Fruit fly (Drosophila melanogaster) whole organism, embryonic: ENCODE measurements around the gene ft.

Experiments used
- Antp ChIP-seq: fragments of 200-800 bp; sonication (Bioruptor generic); optimal IDR thresholded peaks from 3 replicates; lab custom pipeline; 2016; ENCODE audit warnings: missing biosample characterization, missing genetic modification characterization
- Bdp1 ChIP-seq: fragments of 200-800 bp; sonication (Bioruptor generic); optimal IDR thresholded peaks from 3 replicates; lab custom pipeline; 2016; ENCODE audit warnings: missing biosample characterization, missing genetic modification characterization
- Bgb ChIP-seq: fragments of 200-800 bp; sonication (Bioruptor generic); IDR thresholded peaks from 2 replicates; pipeline ENCODE4 v1.3.6; 2022; ENCODE audit warnings: missing biosample characterization, missing genetic modification characterization; ENCODE audit not compliant: partially characterized antibody
- CG11093 ChIP-seq: fragments of 200-800 bp; sonication (Bioruptor generic); IDR thresholded peaks from 3 replicates; pipeline ENCODE4 v1.3.6; 2022; ENCODE audit warnings: missing biosample characterization, missing genetic modification characterization
- CG14050 ChIP-seq: fragments of 200-800 bp; sonication (Bioruptor generic); IDR thresholded peaks from 3 replicates; pipeline ENCODE4 v1.3.6; 2022; ENCODE audit warnings: missing biosample characterization, missing genetic modification characterization
- CG16815 ChIP-seq: fragments of 200-800 bp; sonication (Bioruptor generic); optimal IDR thresholded peaks from 3 replicates; lab custom pipeline; 2017; ENCODE audit warnings: missing biosample characterization, mild to moderate bottlenecking, missing genetic modification characterization
- CG17385 ChIP-seq: fragments of 200-800 bp; sonication (Bioruptor generic); optimal IDR thresholded peaks from 3 replicates; lab custom pipeline; 2018; ENCODE audit warnings: missing biosample characterization, mild to moderate bottlenecking, missing genetic modification characterization
- CG18262 ChIP-seq: fragments of 200-800 bp; optimal IDR thresholded peaks from 3 replicates; lab custom pipeline; 2019; ENCODE audit warnings: missing biosample characterization, mild to moderate bottlenecking, missing genetic modification characterization, moderate library complexity
- CG2116 ChIP-seq: fragments of 200-800 bp; sonication (Bioruptor generic); optimal IDR thresholded peaks from 3 replicates; lab custom pipeline; 2018; ENCODE audit warnings: missing biosample characterization, mild to moderate bottlenecking, missing genetic modification characterization
- CG30020 ChIP-seq: fragments of 200-800 bp; optimal IDR thresholded peaks from 2 replicates; lab custom pipeline; 2019; ENCODE audit warnings: missing biosample characterization, mild to moderate bottlenecking, missing genetic modification characterization, moderate library complexity
- CG3847 ChIP-seq: fragments of 200-800 bp; sonication (Bioruptor generic); IDR thresholded peaks from 2 replicates; pipeline ENCODE4 v1.3.6; 2022; ENCODE audit warnings: missing biosample characterization, missing genetic modification characterization
- CG3995 ChIP-seq: fragments of 200-800 bp; sonication (Bioruptor generic); optimal IDR thresholded peaks from 3 replicates; lab custom pipeline; 2016; ENCODE audit warnings: missing biosample characterization, missing genetic modification characterization
- CG4360 ChIP-seq: fragments of 200-800 bp; sonication (Bioruptor generic); IDR thresholded peaks from 2 replicates; pipeline ENCODE4 v1.3.6; 2022; ENCODE audit warnings: missing biosample characterization, missing genetic modification characterization
- CG4424 ChIP-seq: fragments of 200-800 bp; sonication (Bioruptor generic); optimal IDR thresholded peaks from 3 replicates; lab custom pipeline; 2016; ENCODE audit warnings: missing biosample characterization, missing genetic modification characterization
- CG4617 ChIP-seq: fragments of 200-800 bp; sonication (Bioruptor generic); optimal IDR thresholded peaks from 3 replicates; lab custom pipeline; 2016; ENCODE audit warnings: missing biosample characterization, missing genetic modification characterization, borderline replicate concordance
- CG8290 ChIP-seq, 3 experiments: fragments of 200-800 bp; sonication (Bioruptor generic); optimal IDR thresholded peaks; 2 replicates each; lab custom pipeline; 2016 to 2019; ENCODE audit warnings: missing biosample characterization in 3 of 3, missing genetic modification characterization in 3 of 3, mild to moderate bottlenecking in 2 of 3, moderate library complexity in 1 of 3
- CrebB ChIP-seq: fragments of 200-800 bp; sonication (Bioruptor generic); optimal IDR thresholded peaks from 3 replicates; lab custom pipeline; 2018; ENCODE audit warnings: missing biosample characterization, mild to moderate bottlenecking, missing genetic modification characterization
- Dek ChIP-seq: fragments of 200-800 bp; sonication (Bioruptor generic); optimal IDR thresholded peaks from 3 replicates; lab custom pipeline; 2019; ENCODE audit warnings: missing biosample characterization, mild to moderate bottlenecking, missing genetic modification characterization, moderate library complexity
- Fer3 ChIP-seq: fragments of 200-800 bp; sonication (Bioruptor generic); optimal IDR thresholded peaks from 2 replicates; lab custom pipeline; 2018; ENCODE audit warnings: missing biosample characterization, mild to moderate bottlenecking, missing genetic modification characterization, moderate library complexity
- Hand ChIP-seq: fragments of 200-800 bp; sonication (Bioruptor generic); optimal IDR thresholded peaks from 2 replicates; lab custom pipeline; 2017; ENCODE audit warnings: mild to moderate bottlenecking, missing biosample characterization, missing genetic modification reagents, missing genetic modification characterization
- MBD-R2 ChIP-seq: fragments of 200-800 bp; sonication (Bioruptor generic); IDR thresholded peaks from 2 replicates; pipeline ENCODE4 v1.3.6; 2022; ENCODE audit warnings: missing biosample characterization, missing genetic modification characterization
- Neu2 ChIP-seq: fragments of 200-800 bp; sonication (Bioruptor generic); optimal IDR thresholded peaks from 3 replicates; lab custom pipeline; 2016; ENCODE audit warnings: missing biosample characterization, missing genetic modification characterization, borderline replicate concordance
- Pdp1 ChIP-seq, 2 experiments: fragments of 200-800 bp; sonication (Bioruptor generic); optimal IDR thresholded peaks; 3 replicates each; lab custom pipeline; 2016; ENCODE audit warnings: missing biosample characterization in 2 of 2, missing genetic modification characterization in 2 of 2, mild to moderate bottlenecking in 1 of 2, moderate library complexity in 1 of 2
- Rx ChIP-seq: fragments of 200-800 bp; sonication (Bioruptor generic); IDR thresholded peaks from 2 replicates; pipeline ENCODE4 v1.3.6; 2022; ENCODE audit warnings: missing biosample characterization, missing genetic modification characterization
- Sry-δ ChIP-seq: fragments of 200-800 bp; sonication (Bioruptor generic); optimal IDR thresholded peaks from 2 replicates; lab custom pipeline; 2016; ENCODE audit warnings: missing biosample characterization, missing genetic modification characterization
- YL-1 ChIP-seq: fragments of 200-800 bp; sonication (Bioruptor generic); optimal IDR thresholded peaks from 3 replicates; lab custom pipeline; 2017; ENCODE audit warnings: missing biosample characterization, mild to moderate bottlenecking, missing genetic modification characterization
- az2 ChIP-seq: fragments of 200-800 bp; sonication (Bioruptor generic); optimal IDR thresholded peaks from 3 replicates; lab custom pipeline; 2016; ENCODE audit warnings: missing biosample characterization, missing genetic modification characterization
- bab2 ChIP-seq: fragments of 200-800 bp; sonication (Bioruptor generic); optimal IDR thresholded peaks from 2 replicates; lab custom pipeline; 2016; ENCODE audit warnings: missing biosample characterization, missing genetic modification characterization
- br ChIP-seq: fragments of >200 bp; optimal IDR thresholded peaks from 2 replicates; lab custom pipeline; 2017
- cato ChIP-seq: fragments of 200-800 bp; sonication (Bioruptor generic); optimal IDR thresholded peaks from 2 replicates; lab custom pipeline; 2016; ENCODE audit warnings: missing biosample characterization, missing genetic modification characterization, borderline replicate concordance
- chif ChIP-seq, 2 experiments: fragments of 200-800 bp; sonication (Bioruptor generic); optimal IDR thresholded peaks; 3 replicates each; lab custom pipeline; 2016; ENCODE audit warnings: missing biosample characterization in 2 of 2, missing genetic modification characterization in 2 of 2
- corto ChIP-seq: fragments of 200-800 bp; sonication (Bioruptor generic); optimal IDR thresholded peaks from 2 replicates; lab custom pipeline; 2016; ENCODE audit warnings: missing biosample characterization, mild to moderate bottlenecking, missing genetic modification characterization, moderate library complexity
- dati ChIP-seq: fragments of 200-800 bp; sonication (Bioruptor generic); IDR thresholded peaks from 2 replicates; pipeline ENCODE4 v1.3.6; 2022; ENCODE audit warnings: missing biosample characterization, missing genetic modification characterization
- grau ChIP-seq: fragments of 200-800 bp; optimal IDR thresholded peaks from 3 replicates; lab custom pipeline; 2019; ENCODE audit warnings: missing biosample characterization, mild to moderate bottlenecking, missing genetic modification characterization, moderate library complexity
- hth ChIP-seq: fragments of >200 bp; optimal IDR thresholded peaks from 2 replicates; lab custom pipeline; 2017; ENCODE audit warnings: inconsistent platforms
- jing ChIP-seq: fragments of 200-800 bp; sonication (Bioruptor generic); optimal IDR thresholded peaks from 2 replicates; lab custom pipeline; 2018; ENCODE audit warnings: missing biosample characterization, mild to moderate bottlenecking, missing genetic modification characterization
- kni ChIP-seq: fragments of 200-800 bp; sonication (Bioruptor generic); optimal IDR thresholded peaks from 3 replicates; lab custom pipeline; 2017; ENCODE audit warnings: mild to moderate bottlenecking, missing biosample characterization, missing genetic modification reagents, missing genetic modification characterization
- lmd ChIP-seq: fragments of 200-800 bp; sonication (Bioruptor generic); IDR thresholded peaks from 2 replicates; pipeline ENCODE4 v1.3.6; 2022; ENCODE audit warnings: missing biosample characterization, missing genetic modification characterization
- org-1 ChIP-seq: fragments of 200-800 bp; sonication (Bioruptor generic); optimal IDR thresholded peaks from 2 replicates; lab custom pipeline; 2017; ENCODE audit warnings: missing biosample characterization, missing genetic modification characterization
- p53 ChIP-seq: fragments of 200-800 bp; sonication (Bioruptor generic); optimal IDR thresholded peaks from 2 replicates; lab custom pipeline; 2016; ENCODE audit warnings: missing biosample characterization, missing genetic modification characterization
- ro ChIP-seq: fragments of 200-800 bp; sonication (Bioruptor generic); IDR thresholded peaks from 2 replicates; pipeline ENCODE4 v1.3.6; 2022; ENCODE audit warnings: missing biosample characterization, missing genetic modification characterization
- salm ChIP-seq: fragments of 200-800 bp; sonication (Bioruptor generic); optimal IDR thresholded peaks from 2 replicates; lab custom pipeline; 2018; ENCODE audit warnings: missing biosample characterization, mild to moderate bottlenecking, missing genetic modification characterization
- sd ChIP-seq: fragments of 200-800 bp; sonication (Bioruptor generic); optimal IDR thresholded peaks from 3 replicates; lab custom pipeline; 2018; ENCODE audit warnings: missing biosample characterization, mild to moderate bottlenecking, missing genetic modification characterization, moderate library complexity
- sens ChIP-seq: fragments of 200-800 bp; sonication (Bioruptor generic); peaks from one replicate; lab custom pipeline; 2016; ENCODE audit warnings: missing biosample characterization, missing genetic modification characterization
- sens-2 ChIP-seq: fragments of 200-800 bp; sonication (Bioruptor generic); IDR thresholded peaks from 2 replicates; pipeline ENCODE4 v1.3.6; 2022; ENCODE audit warnings: missing biosample characterization, missing genetic modification characterization
- sisA ChIP-seq: fragments of 200-800 bp; sonication (Bioruptor generic); IDR thresholded peaks from 2 replicates; pipeline ENCODE4 v1.3.6; 2022; ENCODE audit warnings: missing biosample characterization, missing genetic modification characterization
- slp2 ChIP-seq: fragments of 200-800 bp; sonication (Bioruptor generic); optimal IDR thresholded peaks from 2 replicates; lab custom pipeline; 2016; ENCODE audit warnings: missing biosample characterization, missing genetic modification characterization
- tgo ChIP-seq: fragments of 200-800 bp; sonication (Bioruptor generic); IDR thresholded peaks from 3 replicates; pipeline ENCODE4 v1.3.6; 2022; ENCODE audit warnings: missing biosample characterization, missing genetic modification characterization
- toy ChIP-seq: fragments of 200-800 bp; sonication (Bioruptor generic); IDR thresholded peaks from 2 replicates; pipeline ENCODE4 v1.3.6; 2022; ENCODE audit warnings: missing biosample characterization, missing genetic modification characterization
- vvl ChIP-seq: fragments of 200-800 bp; sonication (Bioruptor generic); IDR thresholded peaks from 2 replicates; pipeline ENCODE4 v1.3.6; 2022; ENCODE audit warnings: missing biosample characterization, missing genetic modification characterization

ft gene

dm6 chr2L:4226792-4227191, 5.2 kb upstream of the ft start, which contains the start of gene CG3702 (continued):
- TF ChIP-seq Sry-δ: peak; percentile 55
- TF ChIP-seq sens (GFP tag; lab: Kevin White, UChicago): no peak
- TF ChIP-seq grau (tag; lab: Kevin White, UChicago): peak; percentile 33
- TF ChIP-seq Bgb (GFP tag; lab: Robert Waterston, UW): peak; percentile 78
- no peak for TF ChIP-seq salm (tag; lab: Kevin White, UChicago)

- TF ChIP-seq chif (GFP tag; optimal IDR thresholded peaks at IDR 0.05; lab: Kevin White, UChicago): no peak
- TF ChIP-seq sd (tag; lab: Kevin White, UChicago): no peak
- no peak for TF ChIP-seq slp2 (GFP tag; lab: Kevin White, UChicago)
- TF ChIP-seq CG18262: peak; percentile 1
- no peak for TF ChIP-seq Dek
- no peak for TF ChIP-seq CG14050 (GFP tag; lab: Robert Waterston, UW)
- TF ChIP-seq sisA (GFP tag; lab: Robert Waterston, UW): no peak
- TF ChIP-seq CG2116 (GFP tag; lab: Kevin White, UChicago): peak; percentile 14
- no peak for TF ChIP-seq sens-2
- TF ChIP-seq CG4360 (GFP tag; lab: Robert Waterston, UW): no peak
- TF ChIP-seq Neu2 (GFP tag; lab: Kevin White, UChicago): no peak
- no peak for TF ChIP-seq CG30020
- TF ChIP-seq lmd: no peak
- TF ChIP-seq CG3995: no peak
- no peak for TF ChIP-seq ro (GFP tag; lab: Robert Waterston, UW)
- TF ChIP-seq Hand (GFP tag; lab: Kevin White, UChicago): peak; percentile 24
- no peak for TF ChIP-seq jing
- peak; percentile 52 for TF ChIP-seq Fer3
- no peak for TF ChIP-seq dati (GFP tag; lab: Robert Waterston, UW)
- TF ChIP-seq bab2 (GFP tag; lab: Kevin White, UChicago): no peak
- peak; percentile 58 for TF ChIP-seq CG3847
- TF ChIP-seq hth (lab: Kevin White, UChicago): no peak
- peak; percentile 43; the same call in 1 of the 2 replicates for TF ChIP-seq MBD-R2
- TF ChIP-seq YL-1 (GFP tag; lab: Kevin White, UChicago): peak; percentile 22
- no peak for TF ChIP-seq CG16815 (GFP tag; lab: Kevin White, UChicago)
- no peak for TF ChIP-seq corto (GFP tag; lab: Kevin White, UChicago)
- no peak for TF ChIP-seq tgo
- no peak for TF ChIP-seq org-1 (GFP tag; lab: Kevin White, UChicago)
- TF ChIP-seq CG4424: peak; percentile 30
- TF ChIP-seq Bdp1 (GFP tag; lab: Kevin White, UChicago): no peak
- TF ChIP-seq p53 (GFP tag; lab: Kevin White, UChicago): no peak
- TF ChIP-seq Pdp1 (GFP tag; optimal IDR thresholded peaks at IDR 0.05; lab: Kevin White, UChicago): peak in 1 of 2 experiments; percentile 28
- TF ChIP-seq toy (GFP tag; lab: Robert Waterston, UW): no peak
- no peak for TF ChIP-seq cato (GFP tag; lab: Kevin White, UChicago)
- TF ChIP-seq Antp (GFP tag; lab: Kevin White, UChicago): no peak
- TF ChIP-seq vvl (GFP tag; lab: Robert Waterston, UW): peak; percentile 53
- TF ChIP-seq br (lab: Kevin White, UChicago): no peak
- TF ChIP-seq az2: peak; percentile 30
- TF ChIP-seq kni (GFP tag; lab: Kevin White, UChicago): peak; percentile 28
- TF ChIP-seq CG4617 (GFP tag; lab: Kevin White, UChicago): peak; percentile 1
- TF ChIP-seq CG8290 (GFP tag; optimal IDR thresholded peaks at IDR 0.05; lab: Kevin White, UChicago): no peak
- no peak for TF ChIP-seq CG8290 (tag; optimal IDR thresholded peaks at IDR 0.05; lab: Kevin White, UChicago)
- no peak for TF ChIP-seq CG11093 (GFP tag; lab: Robert Waterston, UW)
- TF ChIP-seq CrebB: peak; percentile 4
- peak; percentile 55 for TF ChIP-seq CG17385 (GFP tag; lab: Kevin White, UChicago)
- no peak for TF ChIP-seq Rx (GFP tag; lab: Robert Waterston, UW)
Observed at dm6 chr2L:4224158-4224799, 2.7 kb upstream of the ft start.
